Worm (Caenorhabditis elegans) whole organism, young adult: Measurements from ENCODE around the gene clc-4.
A peak's percentile ranks its signal among the peaks of the same experiment; 100 is the strongest.

Experiments used
- B0035.1 ChIP-seq: sonication (generic microtip); optimal IDR thresholded peaks from 2 replicates; lab custom pipeline; 2016; ENCODE audit warnings: missing genetic modification characterization, mild to moderate bottlenecking, missing compliant biosample characterization, missing genotype, missing genetic modification reagents
- B0336.3 ChIP-seq: fragments of 200-800 bp; sonication (Bioruptor generic); IDR thresholded peaks from 2 replicates; pipeline ENCODE4 v1.3.6; 2022; ENCODE audit warnings: missing genetic modification characterization, missing compliant biosample characterization
- C17E4.6 ChIP-seq: fragments of 200-800 bp; sonication (Bioruptor generic); IDR thresholded peaks from 2 replicates; pipeline ENCODE4 v1.3.6; 2022; ENCODE audit warnings: missing genetic modification reagents, missing genetic modification characterization, missing compliant biosample characterization
- F57A8.1 ChIP-seq: fragments of 200-800 bp; sonication (Bioruptor generic); optimal IDR thresholded peaks from 2 replicates; lab custom pipeline; 2018; ENCODE audit warnings: mild to moderate bottlenecking, missing genetic modification characterization, moderate library complexity, missing compliant biosample characterization
- F57C9.4 ChIP-seq: sonication (generic microtip); optimal IDR thresholded peaks from 2 replicates; lab custom pipeline; 2017; ENCODE audit warnings: mild to moderate bottlenecking, missing genetic modification characterization, missing compliant biosample characterization
- K11D2.4 ChIP-seq: fragments of 200-800 bp; sonication (Bioruptor generic); IDR thresholded peaks from 2 replicates; pipeline ENCODE4 v1.3.6; 2022; ENCODE audit warnings: missing genetic modification reagents, missing genetic modification characterization, missing compliant biosample characterization
- Y56A3A.18 ChIP-seq: fragments of 200-800 bp; sonication (Bioruptor generic); IDR thresholded peaks from 2 replicates; pipeline ENCODE4 v1.3.6; 2022; ENCODE audit warnings: missing genetic modification reagents, missing genetic modification characterization, missing compliant biosample characterization
- Y95B8A.8 ChIP-seq: fragments of 200-800 bp; sonication (Bioruptor generic); IDR thresholded peaks from 2 replicates; pipeline ENCODE4 v1.3.6; 2022; ENCODE audit warnings: missing genetic modification reagents, missing genetic modification characterization, missing compliant biosample characterization
- ZK185.1 ChIP-seq: sonication (generic microtip); optimal IDR thresholded peaks from 2 replicates; lab custom pipeline; 2016; ENCODE audit warnings: mild to moderate bottlenecking, missing genetic modification characterization, missing compliant biosample characterization; ENCODE audit not compliant: poor library complexity, severe bottlenecking
- attf-6 ChIP-seq: fragments of 200-800 bp; sonication (Bioruptor generic); IDR thresholded peaks from 2 replicates; pipeline ENCODE4 v1.3.6; 2022; ENCODE audit warnings: missing genetic modification reagents, missing genetic modification characterization, missing compliant biosample characterization
- bed-2 ChIP-seq: fragments of 200-800 bp; sonication (Bioruptor generic); IDR thresholded peaks from 2 replicates; pipeline ENCODE4 v1.3.6; 2022; ENCODE audit warnings: missing genetic modification reagents, missing genetic modification characterization, missing compliant biosample characterization
- cebp-1 ChIP-seq, 2 experiments: fragments of 200-800 bp in 1 of 2; sonication (Bioruptor generic) in 1 of 2; sonication (generic microtip) in 1 of 2; IDR thresholded peaks in 1 of 2; optimal IDR thresholded peaks in 1 of 2; 2 replicates each; pipeline versions ENCODE4 v1.3.6 to Lab custom; 2017 to 2022; ENCODE audit warnings: missing compliant biosample characterization in 2 of 2, missing genetic modification characterization in 2 of 2, mild to moderate bottlenecking in 1 of 2, missing genetic modification reagents in 1 of 2, moderate library complexity in 1 of 2
- cebp-2 ChIP-seq: fragments of 200-800 bp; sonication (Bioruptor generic); IDR thresholded peaks from 2 replicates; pipeline ENCODE4 v1.3.6; 2022; ENCODE audit warnings: missing genetic modification characterization, missing compliant biosample characterization
- ceh-58 ChIP-seq: fragments of 200-800 bp; sonication (Bioruptor generic); IDR thresholded peaks from 2 replicates; pipeline ENCODE4 v1.3.6; 2022; ENCODE audit warnings: missing genetic modification characterization, missing compliant biosample characterization
- chd-7 ChIP-seq: sonication (generic microtip); optimal IDR thresholded peaks from 2 replicates; lab custom pipeline; 2016; ENCODE audit warnings: mild to moderate bottlenecking, missing genetic modification characterization, moderate library complexity, missing compliant biosample characterization
- die-1 ChIP-seq: sonication (generic microtip); optimal IDR thresholded peaks from 2 replicates; lab custom pipeline; 2016; ENCODE audit warnings: missing genotype, mild to moderate bottlenecking, missing genetic modification characterization, missing compliant biosample characterization
- dpl-1 ChIP-seq: fragments of 150-350 bp; optimal IDR thresholded peaks from 2 replicates; lab custom pipeline; 2014; ENCODE audit warnings: missing biosample characterization, missing genetic modification reagents, missing genetic modification characterization
- egl-18 ChIP-seq: fragments of 200-800 bp; sonication (Bioruptor generic); IDR thresholded peaks from 2 replicates; pipeline ENCODE4 v1.3.6; 2022; ENCODE audit warnings: missing genetic modification reagents, missing genetic modification characterization, missing compliant biosample characterization
- gei-17 ChIP-seq: fragments of 200-800 bp; sonication (Bioruptor generic); optimal IDR thresholded peaks from 2 replicates; lab custom pipeline; 2018; ENCODE audit warnings: mild to moderate bottlenecking, missing genetic modification characterization, missing compliant biosample characterization
- him-1 ChIP-seq: sonication (generic microtip); optimal IDR thresholded peaks from 2 replicates; lab custom pipeline; 2016; ENCODE audit warnings: missing genotype, missing genetic modification reagents, missing genetic modification characterization, missing compliant biosample characterization
- hsf-1 ChIP-seq: fragments of 200-800 bp; sonication (Bioruptor generic); IDR thresholded peaks from 2 replicates; pipeline ENCODE4 v1.3.6; 2022; ENCODE audit warnings: missing genetic modification reagents, missing genetic modification characterization, missing compliant biosample characterization
- lin-35 ChIP-seq, 3 experiments: fragments of 150-350 bp in 2 of 3; sonication (generic microtip) in 1 of 3; optimal IDR thresholded peaks; 2 replicates each; lab custom pipeline; 2014 to 2018; ENCODE audit warnings: missing biosample characterization in 3 of 3, missing genetic modification characterization in 3 of 3, missing genetic modification reagents in 3 of 3
- lin-40 ChIP-seq: sonication (generic microtip); optimal IDR thresholded peaks from 2 replicates; lab custom pipeline; 2016; ENCODE audit warnings: missing genetic modification characterization, mild to moderate bottlenecking, missing compliant biosample characterization, missing genotype, missing genetic modification reagents
- nfya-1 ChIP-seq: sonication (generic microtip); optimal IDR thresholded peaks from 2 replicates; lab custom pipeline; 2017; ENCODE audit warnings: antibody characterized with exemption, missing compliant biosample characterization, missing genetic modification characterization, borderline replicate concordance; ENCODE audit not compliant: insufficient read depth
- nfya-2 ChIP-seq: fragments of 200-800 bp; sonication (Bioruptor generic); IDR thresholded peaks from 2 replicates; pipeline ENCODE4 v1.3.6; 2022; ENCODE audit warnings: missing genetic modification reagents, missing genetic modification characterization, missing compliant biosample characterization
- nhr-80 ChIP-seq: sonication (generic microtip); optimal IDR thresholded peaks from 2 replicates; lab custom pipeline; 2016; ENCODE audit warnings: missing genetic modification characterization, missing compliant biosample characterization
- pbrm-1 ChIP-seq: fragments of 200-800 bp; sonication (Bioruptor generic); IDR thresholded peaks from 2 replicates; pipeline ENCODE4 v1.3.6; 2022; ENCODE audit warnings: missing genetic modification reagents, missing genetic modification characterization, missing compliant biosample characterization
- repo-1 ChIP-seq: sonication (generic microtip); optimal IDR thresholded peaks from 2 replicates; lab custom pipeline; 2017; ENCODE audit warnings: mild to moderate bottlenecking, missing genetic modification characterization, missing compliant biosample characterization
- snpc-4 ChIP-seq, 5 experiments: fragments of 150-350 bp in 1 of 5; sonication (generic microtip) in 4 of 5; optimal IDR thresholded peaks; 2 replicates each; lab custom pipeline; 2014 to 2018; ENCODE audit warnings: missing genetic modification characterization in 5 of 5, missing biosample characterization in 3 of 5, antibody characterized with exemption in 2 of 5, mild to moderate bottlenecking in 2 of 5, missing compliant biosample characterization in 2 of 5, missing genotype in 2 of 5, moderate library complexity in 2 of 5, missing genetic modification reagents in 1 of 5
- somi-1 ChIP-seq: fragments of 200-800 bp; sonication (Bioruptor generic); optimal IDR thresholded peaks from 2 replicates; lab custom pipeline; 2018; ENCODE audit warnings: mild to moderate bottlenecking, missing genetic modification characterization, missing compliant biosample characterization
- sptf-2 ChIP-seq: fragments of 200-800 bp; sonication (Bioruptor generic); optimal IDR thresholded peaks from 2 replicates; lab custom pipeline; 2018; ENCODE audit warnings: mild to moderate bottlenecking, missing genetic modification characterization, missing compliant biosample characterization
- ztf-18 ChIP-seq: sonication (generic microtip); optimal IDR thresholded peaks from 2 replicates; lab custom pipeline; 2016; ENCODE audit warnings: missing genotype, mild to moderate bottlenecking, missing genetic modification characterization, missing compliant biosample characterization
- ztf-26 ChIP-seq: sonication (generic microtip); optimal IDR thresholded peaks from 2 replicates; lab custom pipeline; 2017; ENCODE audit warnings: missing genetic modification characterization, missing compliant biosample characterization

Gene clc-4

DNA sequence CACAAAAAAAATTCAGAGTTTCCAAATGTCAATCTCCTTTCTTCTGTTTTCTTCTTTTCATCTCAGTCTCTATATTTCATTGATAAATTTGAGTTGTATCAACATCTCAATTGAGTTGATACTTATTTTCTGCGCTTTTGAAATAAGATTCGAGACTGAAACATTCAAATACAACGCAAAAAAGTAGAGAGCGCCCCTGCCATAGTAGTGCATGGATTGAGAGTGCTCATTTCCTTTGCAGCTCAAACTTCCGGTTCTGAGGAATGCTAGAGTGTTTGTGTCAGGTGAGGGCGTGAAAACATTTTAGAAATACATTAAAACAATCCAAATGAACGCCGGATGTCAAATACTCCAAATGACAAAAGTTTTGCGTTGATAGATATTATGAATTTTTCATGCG is 20.3 kb downstream of the clc-4 start:
- TF ChIP-seq Y56A3A.18 (GFP tag; lab: Robert Waterston, UW): no peak
- no peak for TF ChIP-seq cebp-2 (GFP tag; lab: Robert Waterston, UW)
- no peak for TF ChIP-seq hsf-1 (GFP tag; lab: Robert Waterston, UW)
- no peak for TF ChIP-seq F57A8.1
- TF ChIP-seq nhr-80 (tag; lab: Kevin White, UChicago): no peak
- no peak for TF ChIP-seq snpc-4 (GFP tag; optimal IDR thresholded peaks at IDR 0.05; lab: Kevin White, UChicago)
- TF ChIP-seq snpc-4 (tag; optimal IDR thresholded peaks at IDR 0.05; lab: Kevin White, UChicago): no peak
- no peak for TF ChIP-seq ceh-58
- no peak for TF ChIP-seq chd-7

DNA sequence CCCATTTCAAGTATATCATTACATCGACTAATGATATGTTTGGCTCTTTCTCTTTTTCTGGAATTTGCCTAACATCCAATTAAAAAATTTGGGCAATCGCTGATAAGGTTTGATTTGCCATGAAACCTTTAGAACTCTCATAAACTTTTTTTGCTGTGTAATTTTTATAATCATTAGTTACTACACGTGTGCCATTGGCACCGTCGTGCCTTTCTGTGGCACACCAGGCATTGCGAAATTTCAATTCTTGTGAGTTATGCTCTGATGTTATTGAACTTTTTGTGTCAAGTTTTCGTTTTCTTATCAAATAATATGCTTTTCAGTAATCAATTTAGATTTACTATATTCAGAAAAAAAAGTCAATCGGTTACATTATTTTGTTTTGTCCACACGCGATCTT is 22.8 kb downstream of the clc-4 start:
- TF ChIP-seq lin-40 (tag; lab: Kevin White, UChicago) (no peak), nhr-80 (tag; lab: Kevin White, UChicago) (peak; percentile 6), attf-6 (GFP tag; lab: Robert Waterston, UW) (no peak), Y95B8A.8 (GFP tag; lab: Robert Waterston, UW) (no peak), dpl-1 (GFP tag; lab: Kevin White, UChicago) (no peak), hsf-1 (GFP tag; lab: Robert Waterston, UW) (no peak), B0336.3 (no peak), repo-1 (tag; lab: Kevin White, UChicago) (no peak), ceh-58 (no peak), cebp-1 (GFP tag; IDR thresholded peaks at IDR 0.05; lab: Robert Waterston, UW) (peak; percentile 81), cebp-1 (tag; optimal IDR thresholded peaks at IDR 0.05; lab: Kevin White, UChicago) (peak; percentile 91), sptf-2 (GFP tag; lab: Kevin White, UChicago) (no peak), die-1 (tag; lab: Kevin White, UChicago) (no peak), B0035.1 (tag; lab: Kevin White, UChicago) (no peak), nfya-1 (tag; lab: Kevin White, UChicago) (no peak), ztf-18 (tag; lab: Kevin White, UChicago) (no peak), pbrm-1 (GFP tag; lab: Robert Waterston, UW) (no peak), somi-1 (no peak)

DNA sequence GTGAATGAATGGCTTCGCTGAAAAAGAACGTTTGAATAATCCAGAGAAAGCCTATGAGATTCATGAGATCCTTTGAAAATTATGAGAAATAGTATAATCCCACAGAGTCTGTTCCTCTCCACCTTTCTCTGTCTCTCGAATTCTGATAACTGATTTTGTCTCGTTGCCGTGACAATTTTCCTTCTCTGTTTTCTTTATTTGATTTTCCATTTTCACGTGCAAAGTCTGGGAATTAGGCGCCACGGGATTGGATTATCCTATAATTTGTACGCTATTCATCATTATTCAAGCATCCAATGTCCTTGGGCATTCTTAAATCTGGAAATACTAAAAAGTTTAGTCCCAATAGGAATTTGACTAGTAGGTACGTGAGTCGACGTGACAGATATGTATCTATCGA is 25.3 kb downstream of the clc-4 start:
- TF ChIP-seq nfya-2 (GFP tag; lab: Robert Waterston, UW) (0 out of 2 replicates have a peak, but pooled peaks have one; percentile 12), egl-18 (GFP tag; lab: Robert Waterston, UW) (no peak)

DNA sequence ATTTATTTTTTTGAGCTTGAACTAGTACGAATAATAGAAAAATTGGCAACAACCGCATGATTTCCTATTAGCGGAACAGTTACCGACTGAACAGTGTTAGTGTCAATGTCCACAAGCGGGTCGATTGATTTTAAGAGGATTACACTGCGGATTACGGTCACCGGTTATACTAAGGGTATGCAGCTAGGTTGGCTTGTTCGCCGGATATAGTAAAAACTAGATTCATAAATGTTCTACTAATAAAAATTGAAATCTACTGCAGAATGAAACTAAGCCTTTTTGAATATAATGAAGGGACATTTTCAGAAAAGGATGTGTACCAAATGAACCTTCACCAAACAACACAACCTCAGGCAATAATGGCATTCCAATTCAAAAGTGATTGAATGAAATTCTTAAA is 26.1 kb downstream of the clc-4 start, which contains the start of gene R07A4.4:
Gene R07A4.4 (minus strand): TSS at position 101 of the 400 bp plus-strand sequence.
- no peak for TF ChIP-seq B0336.3

DNA sequence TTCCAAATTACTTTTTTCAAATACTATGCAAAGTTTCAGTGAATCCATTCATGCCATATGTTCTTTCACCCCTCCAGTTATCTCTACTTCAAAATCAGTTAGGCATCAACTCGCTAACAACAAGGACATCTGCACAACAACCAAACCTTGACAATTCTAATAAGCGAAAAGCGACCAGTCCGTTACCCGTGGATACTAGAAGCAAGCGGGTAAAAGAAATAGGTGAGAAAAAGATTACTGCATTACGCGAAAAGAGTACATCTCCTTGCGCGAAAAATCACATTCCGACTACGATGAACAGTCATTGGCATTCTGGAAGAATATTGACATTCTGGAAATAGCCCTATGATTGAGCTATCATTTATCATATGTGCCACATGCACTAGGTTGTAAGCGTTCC is 27.5 kb downstream of the clc-4 start:
- TF ChIP-seq F57C9.4 (tag; lab: Kevin White, UChicago) (no peak), bed-2 (GFP tag; lab: Robert Waterston, UW) (no peak), ZK185.1 (tag; lab: Kevin White, UChicago) (peak; percentile 36), nhr-80 (tag; lab: Kevin White, UChicago) (peak; percentile 6), him-1 (tag; lab: Kevin White, UChicago) (no peak), ztf-26 (peak; percentile 23), die-1 (tag; lab: Kevin White, UChicago) (no peak), K11D2.4 (0 out of 2 replicates have a peak, but pooled peaks have one; percentile 37), egl-18 (GFP tag; lab: Robert Waterston, UW) (no peak), lin-35 (GFP tag; optimal IDR thresholded peaks at IDR 0.05; lab: Kevin White, UChicago) (no peak), gei-17 (GFP tag; lab: Kevin White, UChicago) (peak; percentile 89), C17E4.6 (GFP tag; lab: Robert Waterston, UW) (no peak)
